In the genomic region with DNA sequence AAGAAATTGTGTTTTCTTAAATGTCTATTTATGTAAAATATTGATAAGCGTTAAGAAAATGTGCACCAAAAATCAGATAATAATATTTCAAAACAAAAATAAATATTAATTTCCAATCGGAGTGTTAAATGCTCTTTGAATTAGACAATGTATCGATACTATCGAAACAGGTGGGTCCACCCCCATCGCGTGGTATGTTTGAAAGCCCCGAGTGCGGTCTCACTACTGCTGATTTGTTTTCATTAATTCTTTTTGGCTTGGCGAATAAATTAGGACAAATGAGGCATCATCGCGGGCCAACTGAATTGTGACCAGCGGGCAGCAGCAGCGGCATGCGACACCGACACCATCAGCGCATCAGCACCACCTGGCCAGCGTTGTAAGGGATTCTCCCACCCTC, we compare ENCODE assay signal across 1 fruit fly cellular context.
TF ChIP-seq lines count a peak whose summit lies in the region.

A gene (plus strand): TSS at position 189 of the 400 bp plus-strand sequence.

TF ChIP-seq in whole organism, embryonic, 481 proteins besides CTCF, POLR2A, EP300 and RAD21 (continued from another document and continues in another):
- TF ChIP-seq Scr (GFP tag; IDR thresholded peaks at IDR 0.05; lab: Robert Waterston, UW; ENCODE audit: partially characterized antibody) (peak; percentile 91), NFAT (GFP tag; IDR thresholded peaks at IDR 0.05; lab: Robert Waterston, UW) (no peak), CG8924 (tag; optimal IDR thresholded peaks at IDR 0.05; lab: Kevin White, UChicago) (no peak), Gsc (GFP tag; IDR thresholded peaks at IDR 0.05; lab: Robert Waterston, UW) (no peak), HLHmδ (GFP tag; optimal IDR thresholded peaks at IDR 0.05; lab: Kevin White, UChicago) (no peak), CG1832 (GFP tag; optimal IDR thresholded peaks at IDR 0.05; lab: Kevin White, UChicago) (no peak), tup (GFP tag; optimal IDR thresholded peaks at IDR 0.05; lab: Kevin White, UChicago) (no peak), CG6254 (GFP tag; optimal IDR thresholded peaks at IDR 0.05; lab: Kevin White, UChicago) (no peak), nom (GFP tag; optimal IDR thresholded peaks at IDR 0.05; lab: Kevin White, UChicago) (no peak), Taf1 (GFP tag; IDR thresholded peaks at IDR 0.05; lab: Robert Waterston, UW) (no peak), CG4424 (GFP tag; optimal IDR thresholded peaks at IDR 0.05; lab: Kevin White, UChicago) (peak; percentile 5), corto (GFP tag; optimal IDR thresholded peaks at IDR 0.05; lab: Kevin White, UChicago) (no peak), CG17385 (GFP tag; optimal IDR thresholded peaks at IDR 0.05; lab: Kevin White, UChicago) (no peak), CG7271 (tag; optimal IDR thresholded peaks at IDR 0.05; lab: Kevin White, UChicago) (no peak), CG11696 (GFP tag; IDR thresholded peaks at IDR 0.05; lab: Robert Waterston, UW) (no peak), CG10209 (GFP tag; optimal IDR thresholded peaks at IDR 0.05; lab: Kevin White, UChicago) (no peak), CG10431 (GFP tag; optimal IDR thresholded peaks at IDR 0.05; lab: Kevin White, UChicago) (no peak), tin (GFP tag; optimal IDR thresholded peaks at IDR 0.05; lab: Kevin White, UChicago) (no peak), Chrac-16 (GFP tag; optimal IDR thresholded peaks at IDR 0.05; lab: Kevin White, UChicago) (no peak), CG2116 (GFP tag; optimal IDR thresholded peaks at IDR 0.05; lab: Kevin White, UChicago) (peak; percentile 63), CG9797 (GFP tag; optimal IDR thresholded peaks at IDR 0.05; lab: Kevin White, UChicago) (peak; percentile 71), CG3065 (GFP tag; optimal IDR thresholded peaks at IDR 0.05; lab: Kevin White, UChicago) (no peak), Dfd (GFP tag; optimal IDR thresholded peaks at IDR 0.05; lab: Kevin White, UChicago) (no peak), CG2712 (tag; optimal IDR thresholded peaks at IDR 0.05; lab: Kevin White, UChicago) (peak; percentile 61), bowl (GFP tag; IDR thresholded peaks at IDR 0.05; lab: Robert Waterston, UW) (no peak), ken (GFP tag; IDR thresholded peaks at IDR 0.05; lab: Robert Waterston, UW) (no peak), gro (GFP tag; optimal IDR thresholded peaks at IDR 0.05; lab: Kevin White, UChicago) (no peak), ac (GFP tag; optimal IDR thresholded peaks at IDR 0.05; lab: Kevin White, UChicago) (no peak), D (optimal IDR thresholded peaks at IDR 0.05; lab: Kevin White, UChicago) (no peak), D (GFP tag; optimal IDR thresholded peaks at IDR 0.05; lab: Kevin White, UChicago) (no peak), CG7928 (GFP tag; optimal IDR thresholded peaks at IDR 0.05; lab: Kevin White, UChicago) (no peak), wek (GFP tag; optimal IDR thresholded peaks at IDR 0.05; lab: Kevin White, UChicago) (no peak), shn (GFP tag; optimal IDR thresholded peaks at IDR 0.05; lab: Kevin White, UChicago) (no peak), CG14050 (GFP tag; IDR thresholded peaks at IDR 0.05; lab: Robert Waterston, UW) (no peak), CG1529 (GFP tag; optimal IDR thresholded peaks at IDR 0.05; lab: Kevin White, UChicago) (no peak), MESR4 (GFP tag; optimal IDR thresholded peaks at IDR 0.05; lab: Kevin White, UChicago) (peak; percentile 70), CG12219 (GFP tag; optimal IDR thresholded peaks at IDR 0.05; lab: Kevin White, UChicago) (no peak), CG10267 (tag; optimal IDR thresholded peaks at IDR 0.05; lab: Kevin White, UChicago) (peak; percentile 47), CHES-1-like (GFP tag; optimal IDR thresholded peaks at IDR 0.05; lab: Kevin White, UChicago) (peak; percentile 1), wdn (GFP tag; IDR thresholded peaks at IDR 0.05; lab: Robert Waterston, UW) (no peak), inv (GFP tag; IDR thresholded peaks at IDR 0.05; lab: Robert Waterston, UW; ENCODE audit: partially characterized antibody) (peak; percentile 86), Lim3 (GFP tag; IDR thresholded peaks at IDR 0.05; lab: Robert Waterston, UW) (no peak), dm (GFP tag; optimal IDR thresholded peaks at IDR 0.05; lab: Kevin White, UChicago) (no peak), pho (GFP tag; optimal IDR thresholded peaks at IDR 0.05; lab: Kevin White, UChicago) (no peak), CG31224 (GFP tag; IDR thresholded peaks at IDR 0.05; lab: Robert Waterston, UW) (no peak), CG3163 (GFP tag; optimal IDR thresholded peaks at IDR 0.05; lab: Kevin White, UChicago) (no peak), CG10462 (GFP tag; optimal IDR thresholded peaks at IDR 0.05; lab: Kevin White, UChicago) (no peak), toy (GFP tag; IDR thresholded peaks at IDR 0.05; lab: Robert Waterston, UW) (no peak), Nf-YC (tag; optimal IDR thresholded peaks at IDR 0.05; lab: Kevin White, UChicago) (peak; percentile 50), bcd (GFP tag; optimal IDR thresholded peaks at IDR 0.05; lab: Kevin White, UChicago) (no peak), sim (GFP tag; IDR thresholded peaks at IDR 0.05; lab: Robert Waterston, UW) (no peak), CG11504 (tag; optimal IDR thresholded peaks at IDR 0.05; lab: Kevin White, UChicago) (no peak), CG17361 (GFP tag; IDR thresholded peaks at IDR 0.05; lab: Robert Waterston, UW) (no peak), CG14860 (GFP tag; IDR thresholded peaks at IDR 0.05; lab: Robert Waterston, UW; ENCODE audit: partially characterized antibody) (peak; percentile 82), abd-A (tag; optimal IDR thresholded peaks at IDR 0.05; lab: Kevin White, UChicago) (no peak), Hmr (GFP tag; optimal IDR thresholded peaks at IDR 0.05; lab: Kevin White, UChicago) (no peak), vvl (GFP tag; IDR thresholded peaks at IDR 0.05; lab: Robert Waterston, UW) (no peak; the same call in none of the 2 replicates), Sin3A (optimal IDR thresholded peaks at IDR 0.05; lab: Kevin White, UChicago) (no peak), CG17612 (GFP tag; IDR thresholded peaks at IDR 0.05; lab: Robert Waterston, UW) (no peak), CG13775 (GFP tag; optimal IDR thresholded peaks at IDR 0.05; lab: Kevin White, UChicago) (no peak), CG1602 (GFP tag; optimal IDR thresholded peaks at IDR 0.05; lab: Kevin White, UChicago) (no peak), sens-2 (GFP tag; IDR thresholded peaks at IDR 0.05; lab: Robert Waterston, UW) (no peak), CG12744 (GFP tag; optimal IDR thresholded peaks at IDR 0.05; lab: Kevin White, UChicago) (no peak), CG2889 (GFP tag; IDR thresholded peaks at IDR 0.05; lab: Robert Waterston, UW) (no peak), CG13287 (GFP tag; IDR thresholded peaks at IDR 0.05; lab: Robert Waterston, UW; ENCODE audit: partially characterized antibody) (peak; percentile 93), az2 (GFP tag; optimal IDR thresholded peaks at IDR 0.05; lab: Kevin White, UChicago) (no peak), dpn (GFP tag; optimal IDR thresholded peaks at IDR 0.05; lab: Kevin White, UChicago) (no peak), Stat92E (GFP tag; optimal IDR thresholded peaks at IDR 0.05; lab: Kevin White, UChicago) (no peak), pros (GFP tag; optimal IDR thresholded peaks at IDR 0.05; lab: Kevin White, UChicago) (no peak), CG15514 (GFP tag; optimal IDR thresholded peaks at IDR 0.05; lab: Kevin White, UChicago) (peak; percentile 71), Meics (GFP tag; optimal IDR thresholded peaks at IDR 0.05; lab: Kevin White, UChicago) (no peak), CG12659 (GFP tag; optimal IDR thresholded peaks at IDR 0.05; lab: Kevin White, UChicago) (peak; percentile 54), peb (GFP tag; IDR thresholded peaks at IDR 0.05; lab: Robert Waterston, UW) (no peak), Dip2 (GFP tag; IDR thresholded peaks at IDR 0.05; lab: Robert Waterston, UW) (no peak), PHDP (tag; optimal IDR thresholded peaks at IDR 0.05; lab: Kevin White, UChicago) (no peak), CG13624 (GFP tag; optimal IDR thresholded peaks at IDR 0.05; lab: Kevin White, UChicago) (no peak), dmrt11E (tag; optimal IDR thresholded peaks at IDR 0.05; lab: Kevin White, UChicago) (no peak), GATAe (GFP tag; conservative IDR thresholded peaks at IDR 0.05; lab: Robert Waterston, UW) (no peak), fd3F (GFP tag; optimal IDR thresholded peaks at IDR 0.05; lab: Kevin White, UChicago) (no peak), HmgZ (tag; optimal IDR thresholded peaks at IDR 0.05; lab: Kevin White, UChicago) (peak; percentile 54), CG8281 (tag; optimal IDR thresholded peaks at IDR 0.05; lab: Kevin White, UChicago) (no peak), CG14667 (GFP tag; IDR thresholded peaks at IDR 0.05; lab: Robert Waterston, UW) (no peak), CG12104 (GFP tag; optimal IDR thresholded peaks at IDR 0.05; lab: Kevin White, UChicago) (no peak), maf-S (GFP tag; optimal IDR thresholded peaks at IDR 0.05; lab: Kevin White, UChicago) (no peak), prd (optimal IDR thresholded peaks at IDR 0.05; lab: Kevin White, UChicago) (no peak), prd (GFP tag; IDR thresholded peaks at IDR 0.05; lab: Robert Waterston, UW) (no peak), Side (GFP tag; optimal IDR thresholded peaks at IDR 0.05; lab: Kevin White, UChicago) (no peak), Abd-B (GFP tag; optimal IDR thresholded peaks at IDR 0.05; lab: Kevin White, UChicago) (no peak), CG7839 (tag; optimal IDR thresholded peaks at IDR 0.05; lab: Kevin White, UChicago) (no peak), CG10565 (GFP tag; optimal IDR thresholded peaks at IDR 0.05; lab: Kevin White, UChicago) (no peak), da (GFP tag; optimal IDR thresholded peaks at IDR 0.05; lab: Kevin White, UChicago) (no peak), Kr (GFP tag; optimal IDR thresholded peaks at IDR 0.05; lab: Kevin White, UChicago) (no peak), fd64A (GFP tag; optimal IDR thresholded peaks at IDR 0.05; lab: Kevin White, UChicago) (no peak), ase (GFP tag; IDR thresholded peaks at IDR 0.05; lab: Robert Waterston, UW) (no peak), chinmo (GFP tag; IDR thresholded peaks at IDR 0.05; lab: Robert Waterston, UW; ENCODE audit: partially characterized antibody) (peak; percentile 76; the same call in 2 of the 4 replicates), CkIIα-i1 (GFP tag; IDR thresholded peaks at IDR 0.05; lab: Robert Waterston, UW) (no peak), CG31365 (tag; optimal IDR thresholded peaks at IDR 0.05; lab: Kevin White, UChicago) (no peak), CG6654 (GFP tag; optimal IDR thresholded peaks at IDR 0.05; lab: Kevin White, UChicago) (no peak), zfh2 (GFP tag; optimal IDR thresholded peaks at IDR 0.05; lab: Kevin White, UChicago) (no peak), cas (GFP tag; IDR thresholded peaks at IDR 0.05; lab: Robert Waterston, UW) (no peak), Nf-YA (GFP tag; IDR thresholded peaks at IDR 0.05; lab: Robert Waterston, UW) (no peak), klu (GFP tag; IDR thresholded peaks at IDR 0.05; lab: Robert Waterston, UW) (no peak), lilli (GFP tag; optimal IDR thresholded peaks at IDR 0.05; lab: Kevin White, UChicago) (peak; percentile 27), CG32772 (GFP tag; IDR thresholded peaks at IDR 0.05; lab: Robert Waterston, UW) (no peak), CG43689 (GFP tag; IDR thresholded peaks at IDR 0.05; lab: Robert Waterston, UW) (no peak), kay (GFP tag; optimal IDR thresholded peaks at IDR 0.05; lab: Kevin White, UChicago) (no peak), CG12942 (GFP tag; optimal IDR thresholded peaks at IDR 0.05; lab: Kevin White, UChicago) (no peak), lola (GFP tag; optimal IDR thresholded peaks at IDR 0.05; lab: Kevin White, UChicago) (no peak), CG1233 (GFP tag; optimal IDR thresholded peaks at IDR 0.05; lab: Kevin White, UChicago) (no peak), grau (tag; optimal IDR thresholded peaks at IDR 0.05; lab: Kevin White, UChicago) (peak; percentile 24), slou (GFP tag; optimal IDR thresholded peaks at IDR 0.05; lab: Kevin White, UChicago) (no peak), danr (GFP tag; IDR thresholded peaks at IDR 0.05; lab: Robert Waterston, UW) (no peak), B-H1 (GFP tag; IDR thresholded peaks at IDR 0.05; lab: Robert Waterston, UW) (no peak), so (GFP tag; IDR thresholded peaks at IDR 0.05; lab: Robert Waterston, UW) (no peak), tgo (GFP tag; IDR thresholded peaks at IDR 0.05; lab: Robert Waterston, UW) (no peak), dati (GFP tag; IDR thresholded peaks at IDR 0.05; lab: Robert Waterston, UW) (no peak), Mrtf (GFP tag; IDR thresholded peaks at IDR 0.05; lab: Robert Waterston, UW) (no peak), CG10274 (GFP tag; optimal IDR thresholded peaks at IDR 0.05; lab: Kevin White, UChicago) (no peak), CG16815 (GFP tag; optimal IDR thresholded peaks at IDR 0.05; lab: Kevin White, UChicago) (no peak), CG6683 (GFP tag; optimal IDR thresholded peaks at IDR 0.05; lab: Kevin White, UChicago) (no peak), esg (GFP tag; conservative IDR thresholded peaks at IDR 0.05; lab: Robert Waterston, UW) (no peak), CG11695 (GFP tag; IDR thresholded peaks at IDR 0.05; lab: Robert Waterston, UW) (no peak), amos (GFP tag; IDR thresholded peaks at IDR 0.05; lab: Robert Waterston, UW; ENCODE audit: partially characterized antibody) (peak; percentile 93), Sry-β (GFP tag; optimal IDR thresholded peaks at IDR 0.05; lab: Kevin White, UChicago) (no peak), CG8290 (GFP tag; optimal IDR thresholded peaks at IDR 0.05; lab: Kevin White, UChicago) (no peak), CG8290 (tag; optimal IDR thresholded peaks at IDR 0.05; lab: Kevin White, UChicago) (no peak), psq (GFP tag; optimal IDR thresholded peaks at IDR 0.05; lab: Kevin White, UChicago) (no peak), Oli (tag; optimal IDR thresholded peaks at IDR 0.05; lab: Kevin White, UChicago) (no peak), stwl (tag; optimal IDR thresholded peaks at IDR 0.05; lab: Kevin White, UChicago) (peak; percentile 57), Dip3 (GFP tag; optimal IDR thresholded peaks at IDR 0.05; lab: Kevin White, UChicago) (no peak), CG15479 (GFP tag; optimal IDR thresholded peaks at IDR 0.05; lab: Kevin White, UChicago) (no peak), eve (GFP tag; optimal IDR thresholded peaks at IDR 0.05; lab: Kevin White, UChicago) (no peak), CG4617 (GFP tag; optimal IDR thresholded peaks at IDR 0.05; lab: Kevin White, UChicago; ENCODE audit: borderline replicate concordance) (peak; percentile 85), CG8765 (GFP tag; IDR thresholded peaks at IDR 0.05; lab: Robert Waterston, UW) (no peak), H2.0 (GFP tag; IDR thresholded peaks at IDR 0.05; lab: Robert Waterston, UW) (no peak)
